Worm (Caenorhabditis elegans) whole organism, L3 larva: ENCODE results near the gene natc-2.

Experiments used
- R02D3.7 ChIP-seq: fragments of 150-350 bp; optimal IDR thresholded peaks from 2 replicates; lab custom pipeline; 2014; ENCODE audit warnings: missing biosample characterization, missing genetic modification characterization
- ZK546.5 ChIP-seq: sonication (generic microtip); optimal IDR thresholded peaks from 2 replicates; lab custom pipeline; 2017; ENCODE audit warnings: missing biosample characterization, missing genetic modification characterization
- aly-2 ChIP-seq: fragments of 150-350 bp; optimal IDR thresholded peaks from 2 replicates; lab custom pipeline; 2014; ENCODE audit warnings: missing biosample characterization, missing genetic modification characterization
- ama-1 ChIP-seq: fragments of 150-350 bp; optimal IDR thresholded peaks from 2 replicates; lab custom pipeline; 2018
- ceh-16 ChIP-seq: sonication (generic microtip); optimal IDR thresholded peaks from 2 replicates; lab custom pipeline; 2017; ENCODE audit warnings: missing biosample characterization, missing genetic modification characterization
- ceh-82 ChIP-seq: fragments of 150-350 bp; optimal IDR thresholded peaks from 2 replicates; lab custom pipeline; 2014; ENCODE audit warnings: missing biosample characterization, missing genetic modification characterization
- egl-27 ChIP-seq: sonication (generic microtip); optimal IDR thresholded peaks from 4 replicates; lab custom pipeline; 2017; ENCODE audit warnings: missing biosample characterization, missing genetic modification reagents, missing genetic modification characterization
- egl-5 ChIP-seq: fragments of 150-350 bp; optimal IDR thresholded peaks from 2 replicates; lab custom pipeline; 2017; ENCODE audit warnings: missing biosample characterization, missing genetic modification reagents, missing genetic modification characterization, inconsistent platforms
- elt-1 ChIP-seq: fragments of 150-350 bp; optimal IDR thresholded peaks from 2 replicates; lab custom pipeline; 2014; ENCODE audit warnings: missing biosample characterization, missing genetic modification characterization
- elt-2 ChIP-seq: sonication (generic microtip); optimal IDR thresholded peaks from 2 replicates; lab custom pipeline; 2016; ENCODE audit warnings: missing genetic modification reagents, mild to moderate bottlenecking, missing genetic modification characterization, missing compliant biosample characterization
- elt-3 ChIP-seq, 3 experiments: fragments of 150-350 bp in 1 of 3; sonication (generic microtip) in 2 of 3; optimal IDR thresholded peaks; 2 replicates in 2 of 3; 4 replicates in 1 of 3; lab custom pipeline; 2014 to 2017; ENCODE audit warnings: missing biosample characterization in 3 of 3, missing genetic modification characterization in 3 of 3
- eor-1 ChIP-seq, 2 experiments: fragments of 150-350 bp; optimal IDR thresholded peaks; 2 replicates each; lab custom pipeline; 2014 to 2018; ENCODE audit warnings: missing biosample characterization in 2 of 2, missing genetic modification characterization in 2 of 2
- fkh-2 ChIP-seq: fragments of 150-350 bp; optimal IDR thresholded peaks from 2 replicates; lab custom pipeline; 2014; ENCODE audit warnings: missing biosample characterization, missing genetic modification reagents, missing genetic modification characterization
- fos-1 ChIP-seq: fragments of 150-350 bp; optimal IDR thresholded peaks from 2 replicates; lab custom pipeline; 2014; ENCODE audit warnings: missing biosample characterization, missing genetic modification characterization
- hmg-11 ChIP-seq: sonication (generic microtip); optimal IDR thresholded peaks from 2 replicates; lab custom pipeline; 2016; ENCODE audit warnings: missing genetic modification characterization, missing compliant biosample characterization
- lin-15B ChIP-seq: fragments of 150-350 bp; optimal IDR thresholded peaks from 2 replicates; lab custom pipeline; 2014; ENCODE audit warnings: missing biosample characterization, missing genetic modification characterization
- lsy-12 ChIP-seq: sonication (generic microtip); optimal IDR thresholded peaks from 2 replicates; lab custom pipeline; 2016; ENCODE audit warnings: mild to moderate bottlenecking, missing genetic modification characterization, missing compliant biosample characterization
- mml-1 ChIP-seq: fragments of 150-350 bp; sonication (generic microtip); optimal IDR thresholded peaks from 3 replicates; lab custom pipeline; 2014; ENCODE audit warnings: missing biosample characterization, missing genetic modification characterization
- nfya-1 ChIP-seq: sonication (generic microtip); optimal IDR thresholded peaks from 2 replicates; lab custom pipeline; 2017; ENCODE audit warnings: missing genetic modification characterization, mild to moderate bottlenecking, missing compliant biosample characterization, antibody characterized with exemption, moderate library complexity; ENCODE audit not compliant: insufficient read depth
- nhr-11 ChIP-seq: fragments of 150-350 bp; optimal IDR thresholded peaks from 2 replicates; lab custom pipeline; 2014; ENCODE audit warnings: missing biosample characterization, missing genetic modification characterization
- nhr-12 ChIP-seq: fragments of 150-350 bp; optimal IDR thresholded peaks from 2 replicates; lab custom pipeline; 2014; ENCODE audit warnings: missing biosample characterization, missing genetic modification characterization
- nhr-23 ChIP-seq: fragments of 150-350 bp; optimal IDR thresholded peaks from 2 replicates; lab custom pipeline; 2014; ENCODE audit warnings: missing biosample characterization, missing genetic modification reagents, missing genetic modification characterization
- nhr-25 ChIP-seq: sonication (generic microtip); optimal IDR thresholded peaks from 2 replicates; lab custom pipeline; 2017; ENCODE audit warnings: missing biosample characterization, missing genetic modification characterization
- nhr-76 ChIP-seq: fragments of 150-350 bp; sonication (generic microtip); optimal IDR thresholded peaks from 5 replicates; lab custom pipeline; 2014; ENCODE audit warnings: missing biosample characterization, missing genetic modification characterization
- pha-4 ChIP-seq: fragments of 150-350 bp; optimal IDR thresholded peaks from 2 replicates; lab custom pipeline; 2014; ENCODE audit warnings: missing biosample characterization, missing genetic modification reagents, missing genetic modification characterization
- pqm-1 ChIP-seq: fragments of 150-350 bp; optimal IDR thresholded peaks from 2 replicates; lab custom pipeline; 2017; ENCODE audit warnings: missing biosample characterization, missing genetic modification characterization, inconsistent platforms
- skn-1 ChIP-seq: fragments of 150-350 bp; optimal IDR thresholded peaks from 2 replicates; lab custom pipeline; 2014; ENCODE audit warnings: missing biosample characterization, missing genetic modification characterization
- snpc-4 ChIP-seq: fragments of 150-350 bp; optimal IDR thresholded peaks from 2 replicates; lab custom pipeline; 2014; ENCODE audit warnings: missing biosample characterization, missing genetic modification characterization
- tbx-2 ChIP-seq: sonication (generic microtip); optimal IDR thresholded peaks from 2 replicates; lab custom pipeline; 2016; ENCODE audit warnings: mild to moderate bottlenecking, missing genetic modification characterization, missing compliant biosample characterization
- zag-1 ChIP-seq: fragments of 150-350 bp; optimal IDR thresholded peaks from 2 replicates; lab custom pipeline; 2014; ENCODE audit warnings: missing biosample characterization, missing genetic modification characterization
- ztf-11 ChIP-seq: fragments of 150-350 bp; optimal IDR thresholded peaks from 2 replicates; lab custom pipeline; 2014; ENCODE audit warnings: missing biosample characterization, missing genetic modification characterization
- ztf-4 ChIP-seq: fragments of 150-350 bp; optimal IDR thresholded peaks from 2 replicates; lab custom pipeline; 2014; ENCODE audit warnings: missing biosample characterization, missing genetic modification characterization

The natc-2 gene

ce11 chrV:5314104-5314503 lies 40.2 kb downstream of the natc-2 start, which contains the start of gene C10G8.2:
C10G8.2 (plus strand) TSS chrV:5314404.
- TF ChIP-seq nhr-12 (tag; lab: Kevin White, UChicago), result no peak
- no peak for TF ChIP-seq fos-1 (tag; lab: Kevin White, UChicago)
- no peak for TF ChIP-seq snpc-4 (tag; lab: Kevin White, UChicago)
- no peak for TF ChIP-seq ama-1
- TF ChIP-seq zag-1 (tag; lab: Kevin White, UChicago), result no peak
- TF ChIP-seq nhr-11 (tag; lab: Kevin White, UChicago), result no peak
- no peak for TF ChIP-seq elt-1 (tag; lab: Kevin White, UChicago)
- no peak for TF ChIP-seq nhr-76 (tag; lab: Kevin White, UChicago)
- no peak for TF ChIP-seq hmg-11 (tag; lab: Kevin White, UChicago)
- TF ChIP-seq tbx-2 (tag; lab: Kevin White, UChicago), result no peak
- no peak for TF ChIP-seq elt-3 (tag; optimal IDR thresholded peaks at IDR 0.05; lab: Kevin White, UChicago)
- TF ChIP-seq R02D3.7 (tag; lab: Kevin White, UChicago), result no peak
- TF ChIP-seq ceh-16 (tag; lab: Kevin White, UChicago), result no peak
- TF ChIP-seq nhr-25 (tag; lab: Kevin White, UChicago), result no peak
- TF ChIP-seq ceh-82 (tag; lab: Kevin White, UChicago), result no peak
- TF ChIP-seq nhr-23, result no peak
- TF ChIP-seq ZK546.5 (tag; lab: Kevin White, UChicago), result no peak
- TF ChIP-seq mml-1 (tag; lab: Kevin White, UChicago), result no peak
- TF ChIP-seq egl-5 (tag; lab: Kevin White, UChicago), result no peak
- TF ChIP-seq, all 47 proteins: peak for 0

- no peak for TF ChIP-seq ceh-82 (tag; lab: Kevin White, UChicago)
- no peak for TF ChIP-seq nhr-23
- TF ChIP-seq ama-1, result no peak
- TF ChIP-seq elt-3 (tag; optimal IDR thresholded peaks at IDR 0.05; lab: Kevin White, UChicago), result no peak
- no peak for TF ChIP-seq aly-2 (tag; lab: Kevin White, UChicago)
- TF ChIP-seq eor-1 (tag; optimal IDR thresholded peaks at IDR 0.05; lab: Kevin White, UChicago), result no peak
Observed at ce11 chrV:5318349-5318748, 44.5 kb downstream of the natc-2 start.

ce11 chrV:5319477-5319876 lies 45.6 kb downstream of the natc-2 start, which contains the start of gene ceh-34:
ceh-34 (minus strand) TSS chrV:5319577.
- TF ChIP-seq elt-3 (tag; optimal IDR thresholded peaks at IDR 0.05; lab: Kevin White, UChicago) (no peak), nfya-1 (tag; lab: Kevin White, UChicago) (peak; percentile 8)

ce11 chrV:5322815-5323214 lies 48.9 kb downstream of the natc-2 start:
- TF ChIP-seq nfya-1 (tag; lab: Kevin White, UChicago) (no peak), lin-15B (tag; lab: Kevin White, UChicago) (no peak), pha-4 (no peak), nhr-23 (no peak), zag-1 (tag; lab: Kevin White, UChicago) (no peak), eor-1 (tag; optimal IDR thresholded peaks at IDR 0.05; lab: Kevin White, UChicago) (no peak), hmg-11 (tag; lab: Kevin White, UChicago) (no peak)
- TF ChIP-seq, all 47 proteins: peak for 0

- TF ChIP-seq fkh-2 (tag; lab: Kevin White, UChicago) (no peak), eor-1 (tag; optimal IDR thresholded peaks at IDR 0.05; lab: Kevin White, UChicago) (no peak), elt-3 (tag; optimal IDR thresholded peaks at IDR 0.05; lab: Kevin White, UChicago) (no peak), lsy-12 (tag; lab: Kevin White, UChicago) (no peak), pqm-1 (tag; lab: Kevin White, UChicago) (no peak), skn-1 (no peak), elt-2 (tag; lab: Kevin White, UChicago) (no peak), egl-5 (tag; lab: Kevin White, UChicago) (no peak), nhr-12 (tag; lab: Kevin White, UChicago) (no peak), ztf-11 (tag; lab: Kevin White, UChicago) (no peak), ceh-16 (tag; lab: Kevin White, UChicago) (no peak), ZK546.5 (tag; lab: Kevin White, UChicago) (no peak), ztf-4 (tag; lab: Kevin White, UChicago) (no peak), nhr-25 (tag; lab: Kevin White, UChicago) (no peak), egl-27 (tag; lab: Kevin White, UChicago) (no peak), ceh-82 (tag; lab: Kevin White, UChicago) (no peak), nhr-76 (tag; lab: Kevin White, UChicago) (no peak)
Observed at ce11 chrV:5324566-5324965, 50.7 kb downstream of the natc-2 start, which contains the start of gene ceh-33. ceh-33 (minus strand) TSS chrV:5324666.
